Worm (Caenorhabditis elegans): Measurements from ENCODE around the gene F21H7.3.

F21H7.3 gene

ce11 chrV:16190485-16190884, 44.5 kb downstream of the F21H7.3 start, which contains the start of gene srh-281:
srh-281 (plus strand) TSS chrV:16190785.
- TF ChIP-seq blmp-1 (tag; optimal IDR thresholded peaks at IDR 0.05; ENCODE audit: insufficient read depth) (no peak), elt-1 (tag; optimal IDR thresholded peaks at IDR 0.05) (no peak), nhr-25 (tag; optimal IDR thresholded peaks at IDR 0.05) (no peak), sma-9 (GFP tag; optimal IDR thresholded peaks at IDR 0.05) (no peak), sma-9 (tag; optimal IDR thresholded peaks at IDR 0.05) (no peak), peb-1 (tag; optimal IDR thresholded peaks at IDR 0.05) (no peak), aly-2 (tag; optimal IDR thresholded peaks at IDR 0.05) (no peak), sma-3 (GFP tag; optimal IDR thresholded peaks at IDR 0.05) (no peak), ceh-82 (tag; optimal IDR thresholded peaks at IDR 0.05) (no peak), elt-3 (tag; optimal IDR thresholded peaks at IDR 0.05) (no peak), ztf-11 (tag; optimal IDR thresholded peaks at IDR 0.05) (no peak)

ce11 chrV:16183357-16183756, 51.7 kb downstream of the F21H7.3 start, which contains the start of gene srz-14:
srz-14 (plus strand) TSS chrV:16183657.
- TF ChIP-seq nhr-129 (tag; optimal IDR thresholded peaks at IDR 0.05) (no peak), egl-27 (tag; optimal IDR thresholded peaks at IDR 0.05) (no peak)

ce11 chrV:16182918-16183317, 52.1 kb downstream of the F21H7.3 start, which contains the start of gene srh-277:
srh-277 (plus strand) TSS chrV:16183218.
- TF ChIP-seq ceh-82 (tag; optimal IDR thresholded peaks at IDR 0.05) = no peak
- no peak for TF ChIP-seq lin-13 (GFP tag; optimal IDR thresholded peaks at IDR 0.05)
- no peak for TF ChIP-seq gmeb-1 (tag; optimal IDR thresholded peaks at IDR 0.05)
- no peak for TF ChIP-seq nhr-23 (tag; optimal IDR thresholded peaks at IDR 0.05)
- TF ChIP-seq nhr-129 (tag; optimal IDR thresholded peaks at IDR 0.05) = no peak
- no peak for TF ChIP-seq nhr-25 (tag; optimal IDR thresholded peaks at IDR 0.05)
- TF ChIP-seq ama-1 (optimal IDR thresholded peaks at IDR 0.05) = no peak
- no peak for TF ChIP-seq egl-27 (tag; optimal IDR thresholded peaks at IDR 0.05)
- no peak for TF ChIP-seq R02D3.7 (tag; optimal IDR thresholded peaks at IDR 0.05)
- no peak for TF ChIP-seq F13H6.1 (tag; optimal IDR thresholded peaks at IDR 0.05)
- no peak for TF ChIP-seq peb-1 (tag; optimal IDR thresholded peaks at IDR 0.05)
- TF ChIP-seq unc-62 (GFP tag; optimal IDR thresholded peaks at IDR 0.05) = no peak
- TF ChIP-seq sma-3 (GFP tag; optimal IDR thresholded peaks at IDR 0.05) = no peak
- TF ChIP-seq nhr-11 (tag; optimal IDR thresholded peaks at IDR 0.05) = no peak
- no peak for TF ChIP-seq aly-2 (tag; optimal IDR thresholded peaks at IDR 0.05)
- no peak for TF ChIP-seq mab-5 (tag; optimal IDR thresholded peaks at IDR 0.05)
